Fruit fly (Drosophila melanogaster) whole organism, embryonic: ENCODE results near the gene CG5727.

Experiments used
- Bgb ChIP-seq: fragments of 200-800 bp; sonication (Bioruptor generic); IDR thresholded peaks from 2 replicates; pipeline ENCODE4 v1.3.6; 2022; ENCODE audit warnings: missing biosample characterization, missing genetic modification characterization; ENCODE audit not compliant: partially characterized antibody
- CG1024 ChIP-seq: fragments of 200-800 bp; sonication (Bioruptor generic); IDR thresholded peaks from 2 replicates; pipeline ENCODE4 v1.3.6; 2022; ENCODE audit warnings: missing biosample characterization, missing genetic modification characterization
- CG10654 ChIP-seq: fragments of 200-800 bp; sonication (Bioruptor generic); optimal IDR thresholded peaks from 2 replicates; lab custom pipeline; 2016; ENCODE audit warnings: missing biosample characterization, missing genetic modification characterization
- CG11560 ChIP-seq: fragments of 200-800 bp; sonication (Bioruptor generic); IDR thresholded peaks from 3 replicates; pipeline ENCODE4 v1.3.6; 2022; ENCODE audit warnings: missing biosample characterization, missing genetic modification characterization
- CG12659 ChIP-seq: fragments of 200-800 bp; sonication (Bioruptor generic); optimal IDR thresholded peaks from 3 replicates; lab custom pipeline; 2017; ENCODE audit warnings: mild to moderate bottlenecking, missing biosample characterization, missing genetic modification reagents, missing genetic modification characterization
- CG12744 ChIP-seq: fragments of 200-800 bp; sonication (Bioruptor generic); optimal IDR thresholded peaks from 2 replicates; lab custom pipeline; 2016; ENCODE audit warnings: missing biosample characterization, missing genetic modification characterization
- CG13287 ChIP-seq: fragments of 200-800 bp; sonication (Bioruptor generic); IDR thresholded peaks from 2 replicates; pipeline ENCODE4 v1.3.6; 2022; ENCODE audit warnings: missing biosample characterization, missing genetic modification characterization; ENCODE audit not compliant: partially characterized antibody
- CG14710 ChIP-seq: fragments of 200-800 bp; sonication (Bioruptor generic); optimal IDR thresholded peaks from 3 replicates; lab custom pipeline; 2019; ENCODE audit warnings: missing biosample characterization, mild to moderate bottlenecking, missing genetic modification characterization, moderate library complexity
- CG14965 ChIP-seq: fragments of 200-800 bp; sonication (Bioruptor generic); optimal IDR thresholded peaks from 2 replicates; lab custom pipeline; 2016; ENCODE audit warnings: missing biosample characterization, missing genetic modification characterization, borderline replicate concordance
- CG16813 ChIP-seq: fragments of 200-800 bp; sonication (Bioruptor generic); IDR thresholded peaks from 3 replicates; pipeline ENCODE4 v1.3.6; 2022; ENCODE audit warnings: missing biosample characterization, missing genetic modification characterization; ENCODE audit not compliant: partially characterized antibody
- CG17829 ChIP-seq: fragments of 200-800 bp; optimal IDR thresholded peaks from 2 replicates; lab custom pipeline; 2019; ENCODE audit warnings: missing biosample characterization, mild to moderate bottlenecking, missing genetic modification characterization, moderate library complexity
- CG2129 ChIP-seq: fragments of 200-800 bp; sonication (Bioruptor generic); IDR thresholded peaks from 2 replicates; pipeline ENCODE4 v1.3.6; 2022; ENCODE audit warnings: missing biosample characterization, missing genetic modification characterization; ENCODE audit not compliant: partially characterized antibody
- CG30020 ChIP-seq: fragments of 200-800 bp; optimal IDR thresholded peaks from 2 replicates; lab custom pipeline; 2019; ENCODE audit warnings: missing biosample characterization, mild to moderate bottlenecking, missing genetic modification characterization, moderate library complexity
- CG3407 ChIP-seq: fragments of 200-800 bp; sonication (Bioruptor generic); optimal IDR thresholded peaks from 2 replicates; lab custom pipeline; 2018; ENCODE audit warnings: missing biosample characterization, mild to moderate bottlenecking, missing genetic modification characterization
- CG4617 ChIP-seq: fragments of 200-800 bp; sonication (Bioruptor generic); optimal IDR thresholded peaks from 3 replicates; lab custom pipeline; 2016; ENCODE audit warnings: missing biosample characterization, missing genetic modification characterization, borderline replicate concordance
- CG5180 ChIP-seq: fragments of 200-800 bp; sonication (Bioruptor generic); optimal IDR thresholded peaks from 3 replicates; lab custom pipeline; 2017; ENCODE audit warnings: missing biosample characterization, missing genetic modification characterization, mild to moderate bottlenecking, moderate library complexity, missing genetic modification reagents
- CG5245 ChIP-seq: fragments of 200-800 bp; sonication (Bioruptor generic); optimal IDR thresholded peaks from 3 replicates; lab custom pipeline; 2016; ENCODE audit warnings: missing biosample characterization, missing genetic modification characterization
- CG6791 ChIP-seq: fragments of 200-800 bp; sonication (Bioruptor generic); IDR thresholded peaks from 3 replicates; pipeline ENCODE4 v1.3.6; 2022; ENCODE audit warnings: missing biosample characterization, missing genetic modification characterization; ENCODE audit not compliant: partially characterized antibody
- CG6813 ChIP-seq: fragments of 200-800 bp; sonication (Bioruptor generic); optimal IDR thresholded peaks from 2 replicates; lab custom pipeline; 2017; ENCODE audit warnings: missing biosample characterization, missing genetic modification characterization, mild to moderate bottlenecking, moderate library complexity, missing genetic modification reagents
- CG8089 ChIP-seq: fragments of 200-800 bp; sonication (Bioruptor generic); optimal IDR thresholded peaks from 3 replicates; lab custom pipeline; 2016; ENCODE audit warnings: missing biosample characterization, missing genetic modification characterization
- CG8290 ChIP-seq, 3 experiments: fragments of 200-800 bp; sonication (Bioruptor generic); optimal IDR thresholded peaks; 2 replicates each; lab custom pipeline; 2016 to 2019; ENCODE audit warnings: missing biosample characterization in 3 of 3, missing genetic modification characterization in 3 of 3, mild to moderate bottlenecking in 2 of 3, moderate library complexity in 1 of 3
- CG8924 ChIP-seq: fragments of 200-800 bp; optimal IDR thresholded peaks from 3 replicates; lab custom pipeline; 2019; ENCODE audit warnings: missing biosample characterization, mild to moderate bottlenecking, missing genetic modification characterization, moderate library complexity
- Dll ChIP-seq: fragments of 200-800 bp; sonication (Bioruptor generic); IDR thresholded peaks from 4 replicates; pipeline ENCODE4 v1.3.6; 2022; ENCODE audit warnings: missing biosample characterization, missing genetic modification characterization; ENCODE audit not compliant: partially characterized antibody
- Dref ChIP-seq: fragments of 200-800 bp; sonication (Bioruptor generic); IDR thresholded peaks from 2 replicates; pipeline ENCODE4 v1.3.6; 2022; ENCODE audit warnings: missing biosample characterization, missing genetic modification characterization
- Elba2 ChIP-seq: fragments of 200-800 bp; sonication (Bioruptor generic); optimal IDR thresholded peaks from 3 replicates; lab custom pipeline; 2016; ENCODE audit warnings: missing biosample characterization, missing genetic modification characterization
- HLH4C ChIP-seq: fragments of 200-800 bp; sonication (Bioruptor generic); IDR thresholded peaks from 3 replicates; pipeline ENCODE4 v1.3.6; 2022; ENCODE audit warnings: missing biosample characterization, missing genetic modification characterization; ENCODE audit not compliant: partially characterized antibody
- HmgZ ChIP-seq: fragments of 200-800 bp; sonication (Bioruptor generic); optimal IDR thresholded peaks from 2 replicates; lab custom pipeline; 2018; ENCODE audit warnings: missing biosample characterization, mild to moderate bottlenecking, missing genetic modification characterization
- Kr ChIP-seq: fragments of 200-800 bp; sonication (Bioruptor generic); optimal IDR thresholded peaks from 2 replicates; lab custom pipeline; 2017; ENCODE audit warnings: missing biosample characterization, mild to moderate bottlenecking, missing genetic modification characterization
- Med ChIP-seq: fragments of 200-800 bp; sonication (Bioruptor generic); peaks from one replicate; lab custom pipeline; 2016; ENCODE audit warnings: missing biosample characterization, missing genetic modification characterization, mild to moderate bottlenecking, inconsistent platforms, moderate library complexity
- Meics ChIP-seq: fragments of 200-800 bp; sonication (Bioruptor generic); optimal IDR thresholded peaks from 2 replicates; lab custom pipeline; 2017; ENCODE audit warnings: missing biosample characterization, mild to moderate bottlenecking, missing genetic modification characterization
- Mes4 ChIP-seq: fragments of 200-800 bp; sonication (Bioruptor generic); optimal IDR thresholded peaks from 2 replicates; lab custom pipeline; 2016; ENCODE audit warnings: missing biosample characterization, missing genetic modification characterization
- NC2α ChIP-seq: fragments of 200-800 bp; sonication (Bioruptor generic); optimal IDR thresholded peaks from 2 replicates; lab custom pipeline; 2016; ENCODE audit warnings: missing biosample characterization, missing genetic modification characterization
- NFAT ChIP-seq: fragments of 200-800 bp; sonication (Bioruptor generic); IDR thresholded peaks from 2 replicates; pipeline ENCODE4 v1.3.6; 2022; ENCODE audit warnings: missing biosample characterization, missing genetic modification characterization
- YL-1 ChIP-seq: fragments of 200-800 bp; sonication (Bioruptor generic); optimal IDR thresholded peaks from 3 replicates; lab custom pipeline; 2017; ENCODE audit warnings: missing biosample characterization, mild to moderate bottlenecking, missing genetic modification characterization
- gfzf ChIP-seq: fragments of 200-800 bp; sonication (Bioruptor generic); optimal IDR thresholded peaks from 2 replicates; lab custom pipeline; 2016; ENCODE audit warnings: missing biosample characterization, mild to moderate bottlenecking, missing genetic modification characterization, moderate library complexity
- lilli ChIP-seq: fragments of 200-800 bp; sonication (Bioruptor generic); optimal IDR thresholded peaks from 3 replicates; lab custom pipeline; 2016; ENCODE audit warnings: missing biosample characterization, missing genetic modification characterization
- mld ChIP-seq: fragments of 200-800 bp; sonication (Bioruptor generic); IDR thresholded peaks from 3 replicates; pipeline ENCODE4 v1.3.6; 2022; ENCODE audit warnings: missing biosample characterization, missing genetic modification characterization; ENCODE audit not compliant: partially characterized antibody
- nmo ChIP-seq: fragments of 200-800 bp; sonication (Bioruptor generic); optimal IDR thresholded peaks from 2 replicates; lab custom pipeline; 2018; ENCODE audit warnings: missing biosample characterization, mild to moderate bottlenecking, missing genetic modification characterization, moderate library complexity
- nom ChIP-seq: fragments of 200-800 bp; sonication (Bioruptor generic); optimal IDR thresholded peaks from 2 replicates; lab custom pipeline; 2017; ENCODE audit warnings: missing biosample characterization, missing genetic modification characterization, mild to moderate bottlenecking, moderate library complexity, missing genetic modification reagents
- pzg ChIP-seq: fragments of 200-800 bp; sonication (Bioruptor generic); optimal IDR thresholded peaks from 3 replicates; lab custom pipeline; 2018; ENCODE audit warnings: missing biosample characterization, mild to moderate bottlenecking, missing genetic modification characterization, moderate library complexity
- ro ChIP-seq: fragments of 200-800 bp; sonication (Bioruptor generic); IDR thresholded peaks from 2 replicates; pipeline ENCODE4 v1.3.6; 2022; ENCODE audit warnings: missing biosample characterization, missing genetic modification characterization
- row ChIP-seq: fragments of 200-800 bp; sonication (Bioruptor generic); IDR thresholded peaks from 3 replicates; pipeline ENCODE4 v1.3.6; 2022; ENCODE audit warnings: missing biosample characterization, missing genetic modification characterization
- sens ChIP-seq: fragments of 200-800 bp; sonication (Bioruptor generic); peaks from one replicate; lab custom pipeline; 2016; ENCODE audit warnings: missing biosample characterization, missing genetic modification characterization
- tll ChIP-seq, 2 experiments: fragments of 200-800 bp in 1 of 2; fragments of >200 bp in 1 of 2; sonication (Bioruptor generic) in 1 of 2; optimal IDR thresholded peaks; 2 replicates each; lab custom pipeline; 2017 to 2019; ENCODE audit warnings: missing biosample characterization in 2 of 2, missing genetic modification characterization in 2 of 2, mild to moderate bottlenecking in 1 of 2, moderate library complexity in 1 of 2
- trem ChIP-seq: fragments of 200-800 bp; optimal IDR thresholded peaks from 3 replicates; lab custom pipeline; 2019; ENCODE audit warnings: missing biosample characterization, mild to moderate bottlenecking, missing genetic modification characterization, moderate library complexity
- unc-4 ChIP-seq: fragments of 200-800 bp; sonication (Bioruptor generic); IDR thresholded peaks from 2 replicates; pipeline ENCODE4 v1.3.6; 2022; ENCODE audit warnings: missing biosample characterization, missing genetic modification characterization; ENCODE audit not compliant: partially characterized antibody
- vnd ChIP-seq: fragments of 200-800 bp; sonication (Bioruptor generic); IDR thresholded peaks from 3 replicates; pipeline ENCODE4 v1.3.6; 2022; ENCODE audit warnings: missing biosample characterization, missing genetic modification characterization; ENCODE audit not compliant: partially characterized antibody
- zen ChIP-seq: fragments of 200-800 bp; sonication (Bioruptor generic); optimal IDR thresholded peaks from 3 replicates; lab custom pipeline; 2018; ENCODE audit warnings: missing biosample characterization, mild to moderate bottlenecking, missing genetic modification characterization, moderate library complexity

CG5727 gene

DNA sequence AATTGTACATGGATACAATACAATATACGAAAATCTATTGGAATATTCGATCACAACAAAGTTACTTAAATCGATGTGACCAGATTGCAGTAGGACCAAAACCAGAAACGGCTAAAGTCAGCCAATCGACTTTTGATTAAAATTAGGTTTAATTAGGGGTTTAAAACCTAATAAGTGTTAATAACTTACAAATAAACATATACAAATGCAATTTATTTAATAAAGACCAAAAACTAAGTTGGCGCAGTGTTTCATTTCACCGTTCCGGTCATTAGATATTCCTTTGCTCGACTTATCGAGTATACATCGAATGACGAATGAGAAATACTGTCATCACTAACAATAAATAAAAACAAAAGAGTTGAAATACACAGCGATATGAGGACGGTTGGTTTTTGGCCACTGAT, 40.0 kb upstream of the CG5727 start, which contains the start of the genes bsk and CG31717 (continued):
- TF ChIP-seq CG6791 (GFP tag; lab: Robert Waterston, UW) (peak; percentile 58; the same call in 1 of the 3 replicates), gfzf (GFP tag; lab: Kevin White, UChicago) (peak; percentile 78), nom (GFP tag; lab: Kevin White, UChicago) (peak; percentile 2), CG8924 (tag; lab: Kevin White, UChicago) (peak; percentile 73), YL-1 (GFP tag; lab: Kevin White, UChicago) (peak; percentile 36), unc-4 (GFP tag; lab: Robert Waterston, UW) (peak; percentile 61; the same call in 1 of the 2 replicates), CG17829 (tag; lab: Kevin White, UChicago) (peak; percentile 38), NC2α (GFP tag; lab: Kevin White, UChicago) (no peak), CG10654 (GFP tag; lab: Kevin White, UChicago) (no peak), CG8290 (GFP tag; optimal IDR thresholded peaks at IDR 0.05; lab: Kevin White, UChicago) (peak; percentile 55), CG8290 (tag; optimal IDR thresholded peaks at IDR 0.05; lab: Kevin White, UChicago) (no peak), zen (peak; percentile 67), trem (tag; lab: Kevin White, UChicago) (peak; percentile 82), Dref (GFP tag; lab: Robert Waterston, UW) (peak; percentile 71), CG4617 (peak; percentile 76), CG1024 (0 out of 2 replicates have a peak, but pooled peaks have one; percentile 11), tll (GFP tag; optimal IDR thresholded peaks at IDR 0.05; lab: Kevin White, UChicago) (peak in 1 of 2 experiments; percentile 53), CG11560 (peak; percentile 99), HmgZ (tag; lab: Kevin White, UChicago) (peak; percentile 15), CG12659 (peak; percentile 72), CG30020 (tag; lab: Kevin White, UChicago) (peak; percentile 97), vnd (GFP tag; lab: Robert Waterston, UW) (peak; percentile 39; the same call in 1 of the 3 replicates), HLH4C (GFP tag; lab: Robert Waterston, UW) (peak; percentile 49; the same call in 1 of the 3 replicates), mld (GFP tag; lab: Robert Waterston, UW) (no peak), Kr (peak; percentile 60), Elba2 (peak; percentile 83), CG5180 (GFP tag; lab: Kevin White, UChicago) (no peak), row (GFP tag; lab: Robert Waterston, UW) (peak; percentile 65), nmo (GFP tag; lab: Kevin White, UChicago) (peak; percentile 60), Dll (GFP tag; lab: Robert Waterston, UW) (peak; percentile 68; the same call in 2 of the 4 replicates), CG3407 (GFP tag; lab: Kevin White, UChicago) (no peak), Mes4 (GFP tag; lab: Kevin White, UChicago) (no peak), Med (GFP tag; lab: Kevin White, UChicago) (peak; percentile 67), CG14710 (tag; lab: Kevin White, UChicago) (peak; percentile 62), CG16813 (GFP tag; lab: Robert Waterston, UW) (peak; percentile 44; the same call in 1 of the 3 replicates), sens (peak; percentile 68), Meics (GFP tag; lab: Kevin White, UChicago) (no peak), pzg (GFP tag; lab: Kevin White, UChicago) (peak; percentile 81), CG8089 (GFP tag; lab: Kevin White, UChicago) (no peak), CG6813 (no peak), CG2129 (GFP tag; lab: Robert Waterston, UW) (no peak), CG13287 (peak; percentile 68), lilli (GFP tag; lab: Kevin White, UChicago) (peak; percentile 7), Bgb (peak; percentile 34; the same call in 1 of the 2 replicates), CG5245 (GFP tag; lab: Kevin White, UChicago) (no peak), NFAT (GFP tag; lab: Robert Waterston, UW) (no peak), ro (no peak), CG12744 (GFP tag; lab: Kevin White, UChicago) (no peak), CG14965 (GFP tag; lab: Kevin White, UChicago) (no peak)
